Worm (Caenorhabditis elegans) whole organism, young adult: Measurements from ENCODE around the gene ttll-4.

ENCODE experiments used
- B0336.3 ChIP-seq: fragments of 200-800 bp; sonication (Bioruptor generic); IDR thresholded peaks from 2 replicates; pipeline ENCODE4 v1.3.6; 2022; ENCODE audit warnings: missing genetic modification characterization, missing compliant biosample characterization
- D2030.7 ChIP-seq: fragments of 200-800 bp; sonication (Bioruptor generic); IDR thresholded peaks from 2 replicates; pipeline ENCODE4 v1.3.6; 2022; ENCODE audit warnings: missing genetic modification reagents, missing genetic modification characterization, missing compliant biosample characterization
- F33H1.4 ChIP-seq: fragments of 200-800 bp; sonication (Bioruptor generic); IDR thresholded peaks from 2 replicates; pipeline ENCODE4 v1.3.6; 2022; ENCODE audit warnings: missing genetic modification reagents, missing genetic modification characterization, missing compliant biosample characterization
- F39B2.1 ChIP-seq: fragments of 200-800 bp; sonication (Bioruptor generic); IDR thresholded peaks from 2 replicates; pipeline ENCODE4 v1.3.6; 2022; ENCODE audit warnings: missing genetic modification reagents, missing genetic modification characterization, missing compliant biosample characterization
- F52B5.7 ChIP-seq: sonication (generic microtip); optimal IDR thresholded peaks from 2 replicates; lab custom pipeline; 2016; ENCODE audit warnings: mild to moderate bottlenecking, missing genetic modification characterization, missing compliant biosample characterization
- F55B11.4 ChIP-seq: sonication (generic microtip); optimal IDR thresholded peaks from 2 replicates; lab custom pipeline; 2016; ENCODE audit warnings: missing compliant biosample characterization, missing genetic modification characterization, borderline replicate concordance; ENCODE audit not compliant: insufficient read depth
- T07F8.4 ChIP-seq: sonication (generic microtip); optimal IDR thresholded peaks from 2 replicates; lab custom pipeline; 2016; ENCODE audit warnings: mild to moderate bottlenecking, missing genetic modification characterization, moderate library complexity, missing compliant biosample characterization
- Y53G8AR.9 ChIP-seq: fragments of 200-800 bp; sonication (Bioruptor generic); conservative IDR thresholded peaks from 2 replicates; pipeline ENCODE4 v1.3.6; 2022; ENCODE audit warnings: missing genetic modification reagents, missing genetic modification characterization, missing compliant biosample characterization
- Y79H2A.3 ChIP-seq: fragments of 200-800 bp; sonication (Bioruptor generic); conservative IDR thresholded peaks from 2 replicates; pipeline ENCODE4 v1.3.6; 2022; ENCODE audit warnings: missing genetic modification reagents, missing genetic modification characterization, missing compliant biosample characterization
- akir-1 ChIP-seq: fragments of 200-800 bp; sonication (Bioruptor generic); optimal IDR thresholded peaks from 2 replicates; lab custom pipeline; 2018; ENCODE audit warnings: mild to moderate bottlenecking, missing genetic modification characterization, moderate library complexity, missing compliant biosample characterization
- atf-7 ChIP-seq: sonication (generic microtip); optimal IDR thresholded peaks from 2 replicates; lab custom pipeline; 2017; ENCODE audit warnings: mild to moderate bottlenecking, missing genetic modification characterization, missing compliant biosample characterization
- attf-6 ChIP-seq: fragments of 200-800 bp; sonication (Bioruptor generic); IDR thresholded peaks from 2 replicates; pipeline ENCODE4 v1.3.6; 2022; ENCODE audit warnings: missing genetic modification reagents, missing genetic modification characterization, missing compliant biosample characterization
- bed-2 ChIP-seq: fragments of 200-800 bp; sonication (Bioruptor generic); IDR thresholded peaks from 2 replicates; pipeline ENCODE4 v1.3.6; 2022; ENCODE audit warnings: missing genetic modification reagents, missing genetic modification characterization, missing compliant biosample characterization
- ccch-3 ChIP-seq: fragments of 200-800 bp; sonication (Bioruptor generic); optimal IDR thresholded peaks from 2 replicates; lab custom pipeline; 2018; ENCODE audit warnings: mild to moderate bottlenecking, missing genetic modification characterization, missing compliant biosample characterization
- cebp-1 ChIP-seq, 2 experiments: fragments of 200-800 bp in 1 of 2; sonication (Bioruptor generic) in 1 of 2; sonication (generic microtip) in 1 of 2; IDR thresholded peaks in 1 of 2; optimal IDR thresholded peaks in 1 of 2; 2 replicates each; pipeline versions ENCODE4 v1.3.6 to Lab custom; 2017 to 2022; ENCODE audit warnings: missing compliant biosample characterization in 2 of 2, missing genetic modification characterization in 2 of 2, mild to moderate bottlenecking in 1 of 2, missing genetic modification reagents in 1 of 2, moderate library complexity in 1 of 2
- ceh-40 ChIP-seq: fragments of 200-800 bp; sonication (Bioruptor generic); IDR thresholded peaks from 2 replicates; pipeline ENCODE4 v1.3.6; 2022; ENCODE audit warnings: missing genetic modification characterization, missing compliant biosample characterization
- ceh-58 ChIP-seq: fragments of 200-800 bp; sonication (Bioruptor generic); IDR thresholded peaks from 2 replicates; pipeline ENCODE4 v1.3.6; 2022; ENCODE audit warnings: missing genetic modification characterization, missing compliant biosample characterization
- dpff-1 ChIP-seq: sonication (generic microtip); optimal IDR thresholded peaks from 2 replicates; lab custom pipeline; 2017; ENCODE audit warnings: mild to moderate bottlenecking, missing genetic modification characterization, missing compliant biosample characterization
- efl-1 ChIP-seq: fragments of 150-350 bp; optimal IDR thresholded peaks from 2 replicates; lab custom pipeline; 2014; ENCODE audit warnings: missing biosample characterization, missing genetic modification reagents, missing genetic modification characterization
- egl-18 ChIP-seq: fragments of 200-800 bp; sonication (Bioruptor generic); IDR thresholded peaks from 2 replicates; pipeline ENCODE4 v1.3.6; 2022; ENCODE audit warnings: missing genetic modification reagents, missing genetic modification characterization, missing compliant biosample characterization
- egl-44 ChIP-seq: fragments of 200-800 bp; sonication (Bioruptor generic); IDR thresholded peaks from 2 replicates; pipeline ENCODE4 v1.3.6; 2022; ENCODE audit warnings: missing genetic modification reagents, missing genetic modification characterization, missing compliant biosample characterization
- ets-4 ChIP-seq: fragments of 200-800 bp; sonication (Bioruptor generic); optimal IDR thresholded peaks from 2 replicates; lab custom pipeline; 2018; ENCODE audit warnings: mild to moderate bottlenecking, missing genetic modification characterization, missing compliant biosample characterization
- fkh-3 ChIP-seq: sonication (generic microtip); optimal IDR thresholded peaks from 2 replicates; lab custom pipeline; 2016; ENCODE audit warnings: mild to moderate bottlenecking, missing genetic modification characterization, missing compliant biosample characterization
- hmg-20 ChIP-seq: fragments of 200-800 bp; sonication (Bioruptor generic); IDR thresholded peaks from 2 replicates; pipeline ENCODE4 v1.3.6; 2022; ENCODE audit warnings: missing genetic modification reagents, missing genetic modification characterization, missing compliant biosample characterization
- hrde-1 ChIP-seq: sonication (generic microtip); optimal IDR thresholded peaks from 2 replicates; lab custom pipeline; 2016; ENCODE audit warnings: missing genetic modification characterization, mild to moderate bottlenecking, missing compliant biosample characterization, moderate library complexity, missing genotype, missing genetic modification reagents, borderline replicate concordance
- lin-26 ChIP-seq: fragments of 200-800 bp; sonication (Bioruptor generic); IDR thresholded peaks from 2 replicates; pipeline ENCODE4 v1.3.6; 2022; ENCODE audit warnings: missing genetic modification reagents, missing genetic modification characterization, missing compliant biosample characterization
- lin-40 ChIP-seq: sonication (generic microtip); optimal IDR thresholded peaks from 2 replicates; lab custom pipeline; 2016; ENCODE audit warnings: missing genetic modification characterization, mild to moderate bottlenecking, missing compliant biosample characterization, missing genotype, missing genetic modification reagents
- lin-54 ChIP-seq: fragments of 200-800 bp; sonication (Bioruptor generic); optimal IDR thresholded peaks from 2 replicates; lab custom pipeline; 2018; ENCODE audit warnings: mild to moderate bottlenecking, missing genetic modification characterization, missing compliant biosample characterization
- lir-1 ChIP-seq: fragments of 200-800 bp; sonication (Bioruptor generic); conservative IDR thresholded peaks from 2 replicates; pipeline ENCODE4 v1.3.6; 2022; ENCODE audit warnings: missing genetic modification reagents, missing genetic modification characterization, missing compliant biosample characterization
- lsl-1 ChIP-seq: fragments of 200-800 bp; sonication (Bioruptor generic); optimal IDR thresholded peaks from 2 replicates; lab custom pipeline; 2018; ENCODE audit warnings: mild to moderate bottlenecking, missing genetic modification characterization, moderate library complexity, missing compliant biosample characterization
- madf-3 ChIP-seq: fragments of 200-800 bp; sonication (Bioruptor generic); IDR thresholded peaks from 2 replicates; pipeline ENCODE4 v1.3.6; 2022; ENCODE audit warnings: missing genetic modification reagents, missing genetic modification characterization, missing compliant biosample characterization
- madf-6 ChIP-seq: fragments of 200-800 bp; sonication (Bioruptor generic); IDR thresholded peaks from 2 replicates; pipeline ENCODE4 v1.3.6; 2022; ENCODE audit warnings: missing genetic modification reagents, missing genetic modification characterization, missing compliant biosample characterization
- madf-8 ChIP-seq: fragments of 200-800 bp; sonication (Bioruptor generic); conservative IDR thresholded peaks from 2 replicates; pipeline ENCODE4 v1.3.6; 2022; ENCODE audit warnings: missing genetic modification reagents, missing genetic modification characterization, missing compliant biosample characterization
- mel-28 ChIP-seq: sonication (generic microtip); optimal IDR thresholded peaks from 2 replicates; lab custom pipeline; 2016; ENCODE audit warnings: borderline replicate concordance, mild to moderate bottlenecking, missing genetic modification characterization, missing compliant biosample characterization
- nfya-2 ChIP-seq: fragments of 200-800 bp; sonication (Bioruptor generic); IDR thresholded peaks from 2 replicates; pipeline ENCODE4 v1.3.6; 2022; ENCODE audit warnings: missing genetic modification reagents, missing genetic modification characterization, missing compliant biosample characterization
- rcor-1 ChIP-seq: fragments of 200-800 bp; sonication (Bioruptor generic); IDR thresholded peaks from 2 replicates; pipeline ENCODE4 v1.3.6; 2022; ENCODE audit warnings: missing genetic modification reagents, missing genetic modification characterization, missing compliant biosample characterization
- rec-8 ChIP-seq, 2 experiments: sonication (generic microtip); optimal IDR thresholded peaks; 2 replicates each; lab custom pipeline; 2016; ENCODE audit warnings: mild to moderate bottlenecking in 2 of 2, missing genetic modification characterization in 2 of 2, missing genetic modification reagents in 2 of 2, missing genotype in 2 of 2, missing biosample characterization in 1 of 2, missing compliant biosample characterization in 1 of 2, moderate library complexity in 1 of 2
- repo-1 ChIP-seq: sonication (generic microtip); optimal IDR thresholded peaks from 2 replicates; lab custom pipeline; 2017; ENCODE audit warnings: mild to moderate bottlenecking, missing genetic modification characterization, missing compliant biosample characterization
- rpc-1 ChIP-seq, 2 experiments: fragments of 150-350 bp in 1 of 2; sonication (generic microtip) in 1 of 2; optimal IDR thresholded peaks; 2 replicates each; lab custom pipeline; 2014 to 2018; ENCODE audit warnings: missing biosample characterization in 1 of 2, missing genetic modification characterization in 1 of 2, missing genetic modification reagents in 1 of 2, missing genotype in 1 of 2
- tlf-1 ChIP-seq: fragments of 200-800 bp; sonication (Bioruptor generic); optimal IDR thresholded peaks from 2 replicates; lab custom pipeline; 2018; ENCODE audit warnings: mild to moderate bottlenecking, missing genetic modification characterization, missing compliant biosample characterization
- ztf-25 ChIP-seq: fragments of 200-800 bp; sonication (Bioruptor generic); IDR thresholded peaks from 2 replicates; pipeline ENCODE4 v1.3.6; 2022; ENCODE audit warnings: missing genetic modification reagents, missing genetic modification characterization, missing compliant biosample characterization

ttll-4 gene

DNA sequence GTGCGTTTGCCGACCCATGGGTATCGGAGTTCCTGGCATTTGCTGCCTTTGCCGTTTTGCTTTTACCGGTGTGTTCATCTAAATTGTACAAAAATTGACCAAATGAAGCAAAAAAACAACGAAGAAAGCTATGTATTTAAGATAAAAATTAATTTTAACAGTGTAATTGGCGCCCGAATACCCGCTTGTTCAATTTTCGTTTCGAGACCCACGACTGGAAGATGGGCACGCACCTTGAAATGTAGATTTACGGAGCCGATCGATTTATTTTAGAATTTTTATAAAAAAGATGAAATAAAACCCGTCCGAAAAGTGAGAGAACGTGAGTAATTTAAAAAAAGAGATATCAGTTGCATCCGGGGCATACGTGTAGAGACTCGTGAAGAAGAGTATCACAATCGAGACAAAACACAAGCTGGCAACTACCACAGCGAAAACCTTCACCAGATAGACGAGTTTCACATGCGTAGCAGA, 35.4 kb upstream of the ttll-4 start, which contains the start of gene hal-2:
Gene hal-2 (minus strand): TSS at position 424 of the 474 bp plus-strand sequence.
- TF ChIP-seq F33H1.4 (GFP tag; lab: Robert Waterston, UW) (peak; percentile 73), lin-26 (GFP tag; lab: Robert Waterston, UW) (no peak), F52B5.7 (no peak), hmg-20 (GFP tag; lab: Robert Waterston, UW) (no peak), madf-6 (GFP tag; lab: Robert Waterston, UW) (peak; percentile 33; the same call in 1 of the 2 replicates), madf-8 (0 out of 2 replicates have a peak, but pooled peaks have one; percentile 7), ets-4 (GFP tag; lab: Kevin White, UChicago) (no peak), hrde-1 (tag; lab: Kevin White, UChicago) (no peak), rec-8 (tag; optimal IDR thresholded peaks at IDR 0.05; lab: Kevin White, UChicago) (no peak), ceh-40 (GFP tag; lab: Robert Waterston, UW) (no peak), lin-40 (tag; lab: Kevin White, UChicago) (no peak), ccch-3 (GFP tag; lab: Kevin White, UChicago) (no peak), nfya-2 (GFP tag; lab: Robert Waterston, UW) (no peak), mel-28 (tag; lab: Kevin White, UChicago) (no peak), lin-54 (GFP tag; lab: Kevin White, UChicago) (no peak), lsl-1 (GFP tag; lab: Kevin White, UChicago) (peak; percentile 36), efl-1 (GFP tag; lab: Kevin White, UChicago) (peak; percentile 71), ceh-58 (GFP tag; lab: Robert Waterston, UW) (no peak), D2030.7 (GFP tag; lab: Robert Waterston, UW) (no peak), ztf-25 (no peak), repo-1 (tag; lab: Kevin White, UChicago) (no peak), rcor-1 (GFP tag; lab: Robert Waterston, UW) (no peak), attf-6 (no peak), Y53G8AR.9 (GFP tag; lab: Robert Waterston, UW) (no peak), dpff-1 (tag; lab: Kevin White, UChicago) (no peak), atf-7 (tag; lab: Kevin White, UChicago) (no peak), F39B2.1 (GFP tag; lab: Robert Waterston, UW) (no peak), madf-3 (GFP tag; lab: Robert Waterston, UW) (no peak), T07F8.4 (tag; lab: Kevin White, UChicago) (no peak), tlf-1 (no peak), egl-18 (GFP tag; lab: Robert Waterston, UW) (no peak), bed-2 (GFP tag; lab: Robert Waterston, UW) (no peak)

DNA sequence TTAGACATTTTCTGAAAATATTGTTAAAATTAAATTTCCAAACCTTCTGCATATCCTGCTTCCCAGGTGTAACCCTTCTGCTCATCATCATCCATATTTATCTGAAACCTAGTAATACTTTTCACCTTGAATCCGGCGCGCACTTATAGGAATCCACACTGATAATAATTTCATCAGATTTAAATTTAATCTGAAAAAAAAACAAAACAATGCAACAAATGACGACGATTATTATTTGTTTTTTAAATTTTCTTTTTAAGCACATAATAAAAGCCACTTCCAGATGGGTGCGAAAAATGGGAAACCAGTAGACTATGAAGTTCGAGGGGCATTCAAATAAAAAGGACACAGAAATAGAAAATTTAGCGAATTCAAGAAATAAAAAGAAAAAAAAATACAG, 33.3 kb upstream of the ttll-4 start, which contains the start of gene gtf-2H2C:
Gene gtf-2H2C (minus strand): TSS at position 101 of the 400 bp plus-strand sequence.
- TF ChIP-seq fkh-3 (tag; lab: Kevin White, UChicago) (no peak), egl-44 (no peak), Y79H2A.3 (0 out of 2 replicates have a peak, but pooled peaks have one; percentile 27), akir-1 (GFP tag; lab: Kevin White, UChicago) (no peak), F55B11.4 (no peak), B0336.3 (GFP tag; lab: Robert Waterston, UW) (0 out of 2 replicates have a peak, but pooled peaks have one; percentile 9), madf-6 (GFP tag; lab: Robert Waterston, UW) (peak; percentile 44; the same call in 1 of the 2 replicates), ceh-58 (GFP tag; lab: Robert Waterston, UW) (no peak), rpc-1 (optimal IDR thresholded peaks at IDR 0.05; lab: Kevin White, UChicago) (no peak), rpc-1 (tag; optimal IDR thresholded peaks at IDR 0.05; lab: Kevin White, UChicago) (no peak), cebp-1 (GFP tag; IDR thresholded peaks at IDR 0.05; lab: Robert Waterston, UW) (no peak), cebp-1 (tag; optimal IDR thresholded peaks at IDR 0.05; lab: Kevin White, UChicago) (peak; percentile 18), lir-1 (no peak)
